Fruit fly (Drosophila melanogaster) whole organism, prepupa: ENCODE measurements around the gene Oatp30B.

Source experiments
- Blimp-1 ChIP-seq: fragments of 200-800 bp; sonication (Bioruptor generic); optimal IDR thresholded peaks from 3 replicates; lab custom pipeline; 2017; ENCODE audit warnings: missing biosample characterization, missing genetic modification characterization, mild to moderate bottlenecking, moderate library complexity, missing genetic modification reagents
- CG11294 ChIP-seq: fragments of 200-800 bp; sonication (Bioruptor generic); IDR thresholded peaks from 2 replicates; pipeline ENCODE4 v1.3.6; 2022; ENCODE audit warnings: missing biosample characterization, missing genetic modification characterization
- CG11902 ChIP-seq: fragments of 200-800 bp; sonication (Bioruptor generic); optimal IDR thresholded peaks from 3 replicates; lab custom pipeline; 2016; ENCODE audit warnings: missing biosample characterization, missing genetic modification characterization
- CG15336 ChIP-seq: fragments of 200-800 bp; sonication (Bioruptor generic); IDR thresholded peaks from 2 replicates; pipeline ENCODE4 v1.3.6; 2022; ENCODE audit warnings: missing biosample characterization, missing genetic modification characterization
- CG1621 ChIP-seq: fragments of 200-800 bp; sonication (Bioruptor generic); optimal IDR thresholded peaks from 3 replicates; lab custom pipeline; 2018; ENCODE audit warnings: missing biosample characterization, mild to moderate bottlenecking, missing genetic modification characterization
- CG31627 ChIP-seq: fragments of 200-800 bp; sonication (Bioruptor generic); optimal IDR thresholded peaks from 3 replicates; lab custom pipeline; 2016; ENCODE audit warnings: missing biosample characterization, missing genetic modification characterization
- CG32006 ChIP-seq: fragments of 200-800 bp; sonication (Bioruptor generic); optimal IDR thresholded peaks from 3 replicates; lab custom pipeline; 2017; ENCODE audit warnings: missing biosample characterization, mild to moderate bottlenecking, missing genetic modification characterization
- CG3919 ChIP-seq: fragments of 200-800 bp; sonication (Bioruptor generic); optimal IDR thresholded peaks from 3 replicates; lab custom pipeline; 2016; ENCODE audit warnings: missing biosample characterization, missing genetic modification characterization
- CG6163 ChIP-seq: fragments of 200-800 bp; sonication (Bioruptor generic); IDR thresholded peaks from 3 replicates; pipeline ENCODE4 v1.3.6; 2022; ENCODE audit warnings: missing biosample characterization, missing genetic modification characterization
- CG6808 ChIP-seq: fragments of 200-800 bp; sonication (Bioruptor generic); optimal IDR thresholded peaks from 3 replicates; lab custom pipeline; 2017; ENCODE audit warnings: missing biosample characterization, missing genetic modification characterization, mild to moderate bottlenecking, moderate library complexity, missing genetic modification reagents
- CG6854 ChIP-seq: fragments of 200-800 bp; sonication (Bioruptor generic); optimal IDR thresholded peaks from 2 replicates; lab custom pipeline; 2017; ENCODE audit warnings: missing biosample characterization, mild to moderate bottlenecking, missing genetic modification characterization
- CG8119 ChIP-seq: fragments of 200-800 bp; sonication (Bioruptor generic); IDR thresholded peaks from 3 replicates; pipeline ENCODE4 v1.3.6; 2022; ENCODE audit warnings: missing biosample characterization, missing genetic modification characterization
- CG8319 ChIP-seq: fragments of 200-800 bp; sonication (Bioruptor generic); optimal IDR thresholded peaks from 3 replicates; lab custom pipeline; 2016; ENCODE audit warnings: missing biosample characterization, missing genetic modification characterization
- CG8632 ChIP-seq: fragments of 200-800 bp; sonication (Bioruptor generic); optimal IDR thresholded peaks from 3 replicates; lab custom pipeline; 2016; ENCODE audit warnings: missing biosample characterization, missing genetic modification characterization
- Eip75B ChIP-seq: fragments of 200-800 bp; sonication (Bioruptor generic); optimal IDR thresholded peaks from 3 replicates; lab custom pipeline; 2016; ENCODE audit warnings: missing biosample characterization, missing genetic modification characterization
- Eip78C ChIP-seq: fragments of 200-800 bp; sonication (Bioruptor generic); peaks from one replicate; lab custom pipeline; 2016; ENCODE audit warnings: missing biosample characterization, missing genetic modification characterization
- Ets21C ChIP-seq: fragments of 200-800 bp; sonication (Bioruptor generic); optimal IDR thresholded peaks from 3 replicates; lab custom pipeline; 2016; ENCODE audit warnings: missing biosample characterization, missing genetic modification characterization
- Ets96B ChIP-seq: fragments of 200-800 bp; optimal IDR thresholded peaks from 2 replicates; lab custom pipeline; 2019; ENCODE audit warnings: missing biosample characterization, mild to moderate bottlenecking, missing genetic modification characterization, moderate library complexity
- Hr38 ChIP-seq: sonication (Bioruptor generic); optimal IDR thresholded peaks from 2 replicates; lab custom pipeline; 2016; ENCODE audit warnings: missing biosample characterization, missing genetic modification characterization
- Hr39 ChIP-seq: fragments of 200-800 bp; sonication (Bioruptor generic); optimal IDR thresholded peaks from 2 replicates; lab custom pipeline; 2016; ENCODE audit warnings: missing biosample characterization, missing genetic modification characterization
- Hr4 ChIP-seq: fragments of 200-800 bp; sonication (Bioruptor generic); optimal IDR thresholded peaks from 3 replicates; lab custom pipeline; 2016; ENCODE audit warnings: missing biosample characterization, missing genetic modification characterization
- Smox ChIP-seq: fragments of 200-800 bp; sonication (Bioruptor generic); optimal IDR thresholded peaks from 3 replicates; lab custom pipeline; 2016; ENCODE audit warnings: missing biosample characterization, missing genetic modification characterization
- Sox14 ChIP-seq: fragments of 200-800 bp; sonication (Bioruptor generic); optimal IDR thresholded peaks from 3 replicates; lab custom pipeline; 2016; ENCODE audit warnings: missing biosample characterization, missing genetic modification characterization
- Sox15 ChIP-seq: fragments of 200-800 bp; sonication (Bioruptor generic); optimal IDR thresholded peaks from 3 replicates; lab custom pipeline; 2016; ENCODE audit warnings: missing biosample characterization, missing genetic modification characterization
- achi ChIP-seq: fragments of 200-800 bp; sonication (Bioruptor generic); optimal IDR thresholded peaks from 3 replicates; lab custom pipeline; 2016; ENCODE audit warnings: missing biosample characterization, missing genetic modification characterization
- acj6 ChIP-seq: fragments of 200-800 bp; sonication (Bioruptor generic); optimal IDR thresholded peaks from 3 replicates; lab custom pipeline; 2016; ENCODE audit warnings: missing biosample characterization, missing genetic modification characterization
- cyc ChIP-seq: fragments of 200-800 bp; sonication (Bioruptor generic); optimal IDR thresholded peaks from 3 replicates; lab custom pipeline; 2016; ENCODE audit warnings: missing biosample characterization, missing genetic modification characterization
- dac ChIP-seq: fragments of 200-800 bp; sonication (Bioruptor generic); optimal IDR thresholded peaks from 2 replicates; lab custom pipeline; 2017; ENCODE audit warnings: missing biosample characterization, mild to moderate bottlenecking, missing genetic modification characterization
- dsx ChIP-seq: fragments of 200-800 bp; optimal IDR thresholded peaks from 3 replicates; lab custom pipeline; 2019; ENCODE audit warnings: missing biosample characterization, mild to moderate bottlenecking, missing genetic modification characterization, moderate library complexity; ENCODE audit not compliant: poor library complexity, severe bottlenecking
- eg ChIP-seq: fragments of 200-800 bp; sonication (Bioruptor generic); IDR thresholded peaks from 3 replicates; pipeline ENCODE4 v1.3.6; 2022; ENCODE audit warnings: missing biosample characterization, missing genetic modification characterization
- esn ChIP-seq: fragments of 200-800 bp; sonication (Bioruptor generic); optimal IDR thresholded peaks from 2 replicates; lab custom pipeline; 2016; ENCODE audit warnings: missing biosample characterization, mild to moderate bottlenecking, missing genetic modification characterization, moderate library complexity
- fd85E ChIP-seq: fragments of 200-800 bp; sonication (Bioruptor generic); optimal IDR thresholded peaks from 3 replicates; lab custom pipeline; 2016; ENCODE audit warnings: missing biosample characterization, missing genetic modification characterization
- lz ChIP-seq: fragments of 200-800 bp; sonication (Bioruptor generic); optimal IDR thresholded peaks from 3 replicates; lab custom pipeline; 2016; ENCODE audit warnings: missing biosample characterization, missing genetic modification characterization
- net ChIP-seq: fragments of 200-800 bp; sonication (Bioruptor generic); optimal IDR thresholded peaks from 3 replicates; lab custom pipeline; 2016; ENCODE audit warnings: missing biosample characterization, missing genetic modification characterization
- pdm3 ChIP-seq: fragments of 200-800 bp; sonication (Bioruptor generic); optimal IDR thresholded peaks from 3 replicates; lab custom pipeline; 2016; ENCODE audit warnings: missing biosample characterization, missing genetic modification characterization
- salr ChIP-seq, 2 experiments: fragments of 200-800 bp; sonication (Bioruptor generic); optimal IDR thresholded peaks; 3 replicates each; lab custom pipeline; 2016 to 2018; ENCODE audit warnings: missing biosample characterization in 2 of 2, missing genetic modification characterization in 2 of 2, mild to moderate bottlenecking in 1 of 2
- spab ChIP-seq: fragments of 200-800 bp; sonication (Bioruptor generic); optimal IDR thresholded peaks from 2 replicates; lab custom pipeline; 2017; ENCODE audit warnings: missing biosample characterization, mild to moderate bottlenecking, missing genetic modification characterization, missing genetic modification reagents
- svp ChIP-seq: fragments of 200-800 bp; sonication (Bioruptor generic); peaks from one replicate; lab custom pipeline; 2016; ENCODE audit warnings: missing biosample characterization, missing genetic modification characterization
- topi ChIP-seq: fragments of 200-800 bp; sonication (Bioruptor generic); optimal IDR thresholded peaks from 3 replicates; lab custom pipeline; 2016; ENCODE audit warnings: missing biosample characterization, missing genetic modification characterization
- vri ChIP-seq: fragments of 200-800 bp; sonication (Bioruptor generic); optimal IDR thresholded peaks from 3 replicates; lab custom pipeline; 2016; ENCODE audit warnings: missing biosample characterization, mild to moderate bottlenecking, missing genetic modification characterization

The Oatp30B gene

dm6 chr2L:9494663-9495417, 26.2 kb upstream of the Oatp30B start, which contains the start of gene Gdi (continued):
- TF ChIP-seq CG8319 (GFP tag; lab: Kevin White, UChicago) (no peak), vri (GFP tag; lab: Kevin White, UChicago) (no peak), CG8119 (GFP tag; lab: Robert Waterston, UW) (no peak), dac (GFP tag; lab: Kevin White, UChicago) (no peak), Hr38 (no peak), Blimp-1 (GFP tag; lab: Kevin White, UChicago) (no peak), Hr4 (GFP tag; lab: Kevin White, UChicago) (no peak), topi (no peak), CG6163 (GFP tag; lab: Robert Waterston, UW) (peak; percentile 50; the same call in 2 of the 3 replicates), salr (GFP tag; optimal IDR thresholded peaks at IDR 0.05; lab: Kevin White, UChicago) (no peak), Ets96B (no peak), CG11294 (GFP tag; lab: Robert Waterston, UW) (no peak)

dm6 chr2L:9495418-9495779, 25.6 kb upstream of the Oatp30B start, which contains the start of gene CG33298:
TSS of gene CG33298 (plus strand) at chr2L:9495474.
- TF ChIP-seq CG3919 (GFP tag; lab: Kevin White, UChicago) (peak; percentile 15), CG15336 (no peak), dsx (GFP tag; lab: Kevin White, UChicago) (no peak), eg (peak; percentile 33; the same call in 1 of the 3 replicates), CG1621 (tag; lab: Kevin White, UChicago) (no peak), Eip78C (GFP tag; lab: Kevin White, UChicago) (peak; percentile 53), Sox14 (GFP tag; lab: Kevin White, UChicago) (peak; percentile 40), esn (no peak), salr (GFP tag; optimal IDR thresholded peaks at IDR 0.05; lab: Kevin White, UChicago) (no peak), CG6854 (GFP tag; lab: Kevin White, UChicago) (peak; percentile 37), vri (GFP tag; lab: Kevin White, UChicago) (peak; percentile 31), CG6163 (GFP tag; lab: Robert Waterston, UW) (no peak), CG8319 (GFP tag; lab: Kevin White, UChicago) (no peak), spab (GFP tag; lab: Kevin White, UChicago) (no peak), CG8632 (GFP tag; lab: Kevin White, UChicago) (no peak), cyc (GFP tag; lab: Kevin White, UChicago) (no peak), CG31627 (GFP tag; lab: Kevin White, UChicago) (no peak)

- TF ChIP-seq achi (GFP tag; lab: Kevin White, UChicago): no peak
- TF ChIP-seq Eip78C (GFP tag; lab: Kevin White, UChicago): peak; percentile 40
- peak; percentile 79 for TF ChIP-seq svp
Observed at dm6 chr2L:9495870-9496269, 25.1 kb upstream of the Oatp30B start.

- TF ChIP-seq CG11294 (GFP tag; lab: Robert Waterston, UW): peak; percentile 48; the same call in 1 of the 2 replicates
- no peak for TF ChIP-seq dsx (GFP tag; lab: Kevin White, UChicago)
- TF ChIP-seq Eip78C (GFP tag; lab: Kevin White, UChicago): peak; percentile 89
- peak; percentile 72 for TF ChIP-seq Hr39
- TF ChIP-seq Smox: peak; percentile 73
- peak; percentile 89 for TF ChIP-seq CG32006 (GFP tag; lab: Kevin White, UChicago)
- no peak for TF ChIP-seq CG8319 (GFP tag; lab: Kevin White, UChicago)
- TF ChIP-seq pdm3 (GFP tag; lab: Kevin White, UChicago): peak; percentile 52
- TF ChIP-seq Blimp-1 (GFP tag; lab: Kevin White, UChicago): no peak
- peak in 1 of 2 experiments; percentile 67 for TF ChIP-seq salr (GFP tag; optimal IDR thresholded peaks at IDR 0.05; lab: Kevin White, UChicago)
- no peak for TF ChIP-seq fd85E
- no peak for TF ChIP-seq acj6 (GFP tag; lab: Kevin White, UChicago)
- TF ChIP-seq Hr4 (GFP tag; lab: Kevin White, UChicago): peak; percentile 61
- TF ChIP-seq CG6808 (GFP tag; lab: Kevin White, UChicago): no peak
- peak; percentile 40 for TF ChIP-seq CG15336
- TF ChIP-seq Eip75B (GFP tag; lab: Kevin White, UChicago): peak; percentile 49
- no peak for TF ChIP-seq net
- peak; percentile 24 for TF ChIP-seq CG3919 (GFP tag; lab: Kevin White, UChicago)
- peak; percentile 65 for TF ChIP-seq Sox14 (GFP tag; lab: Kevin White, UChicago)
- TF ChIP-seq CG11902 (GFP tag; lab: Kevin White, UChicago): no peak
- TF ChIP-seq Hr38: no peak
- TF ChIP-seq Ets21C: peak; percentile 27
- TF ChIP-seq CG8632 (GFP tag; lab: Kevin White, UChicago): peak; percentile 6
- TF ChIP-seq CG31627 (GFP tag; lab: Kevin White, UChicago): peak; percentile 68
- no peak for TF ChIP-seq Sox15 (GFP tag; lab: Kevin White, UChicago)
- TF ChIP-seq lz: peak; percentile 52
Observed at dm6 chr2L:9496378-9497284, 24.4 kb upstream of the Oatp30B start.
